Worm (Caenorhabditis elegans) whole organism, midembryonic: Measurements from ENCODE around the gene ift-43.

Experiments
- T22C8.4 ChIP-seq: fragments of 200-800 bp; sonication (Bioruptor generic); IDR thresholded peaks from 2 replicates; pipeline ENCODE4 v1.3.6; 2022; ENCODE audit warnings: missing genetic modification characterization, missing compliant biosample characterization
- cog-1 ChIP-seq: sonication (generic microtip); optimal IDR thresholded peaks from 2 replicates; lab custom pipeline; 2016; ENCODE audit warnings: missing genetic modification characterization, missing compliant biosample characterization
- flt-1 ChIP-seq: fragments of 200-800 bp; sonication (Bioruptor generic); IDR thresholded peaks from 2 replicates; pipeline ENCODE4 v1.3.6; 2022; ENCODE audit warnings: missing genetic modification characterization, missing compliant biosample characterization
- klf-2 ChIP-seq: fragments of 200-800 bp; sonication (Bioruptor generic); conservative IDR thresholded peaks from 2 replicates; pipeline ENCODE4 v1.3.6; 2022; ENCODE audit warnings: missing genetic modification reagents, missing genetic modification characterization, missing compliant biosample characterization
- med-1 ChIP-seq: sonication (generic microtip); optimal IDR thresholded peaks from 2 replicates; lab custom pipeline; 2017; ENCODE audit warnings: missing genetic modification characterization, mild to moderate bottlenecking, missing compliant biosample characterization, antibody characterized with exemption, missing genetic modification reagents; ENCODE audit not compliant: insufficient read depth
- tab-1 ChIP-seq: fragments of 200-800 bp; sonication (Bioruptor generic); IDR thresholded peaks from 2 replicates; pipeline ENCODE4 v1.3.6; 2022; ENCODE audit warnings: missing genetic modification characterization, missing compliant biosample characterization
- ztf-23 ChIP-seq: fragments of 200-800 bp; sonication (Bioruptor generic); IDR thresholded peaks from 2 replicates; pipeline ENCODE4 v1.3.6; 2022; ENCODE audit warnings: missing genetic modification reagents, missing genetic modification characterization, missing compliant biosample characterization

ce11 chrII:5651426-5651825 is 9.2 kb downstream of the ift-43 start:
- no peak for TF ChIP-seq flt-1 (GFP tag; lab: Robert Waterston, UW)
- no peak for TF ChIP-seq klf-2
- TF ChIP-seq cog-1 (tag; lab: Kevin White, UChicago) = no peak
- TF ChIP-seq T22C8.4 (GFP tag; lab: Robert Waterston, UW) = no peak
- TF ChIP-seq ztf-23 = no peak
- TF ChIP-seq tab-1 (GFP tag; lab: Robert Waterston, UW) = no peak
- no peak for TF ChIP-seq med-1 (GFP tag; lab: Kevin White, UChicago)
